Worm (Caenorhabditis elegans) whole organism, mixed stage, embryonic: Measurements from ENCODE around the gene nduf-11.

Experiments
- ceh-43 ChIP-seq: fragments of 200-800 bp; sonication (Bioruptor generic); optimal IDR thresholded peaks from 2 replicates; lab custom pipeline; 2018; ENCODE audit warnings: mild to moderate bottlenecking, missing genetic modification characterization, moderate library complexity, missing compliant biosample characterization
- elt-1 ChIP-seq: sonication (generic microtip); optimal IDR thresholded peaks from 2 replicates; lab custom pipeline; 2017; ENCODE audit warnings: missing genetic modification characterization, mild to moderate bottlenecking, missing compliant biosample characterization, antibody characterized with exemption, moderate library complexity, borderline replicate concordance; ENCODE audit not compliant: insufficient read depth
- elt-3 ChIP-seq: fragments of 150-350 bp; optimal IDR thresholded peaks from 2 replicates; lab custom pipeline; 2014; ENCODE audit warnings: missing biosample characterization, missing genetic modification characterization
- lin-13 ChIP-seq: fragments of 150-350 bp; optimal IDR thresholded peaks from 2 replicates; lab custom pipeline; 2014; ENCODE audit warnings: missing biosample characterization, missing genetic modification characterization
- mep-1 ChIP-seq: fragments of 150-350 bp; optimal IDR thresholded peaks from 2 replicates; lab custom pipeline; 2017; ENCODE audit warnings: missing biosample characterization, missing genetic modification reagents, missing genetic modification characterization, inconsistent platforms
- nhr-2 ChIP-seq: fragments of 150-350 bp; optimal IDR thresholded peaks from 2 replicates; lab custom pipeline; 2014; ENCODE audit warnings: missing biosample characterization, missing genetic modification characterization
- nhr-76 ChIP-seq: sonication (generic microtip); optimal IDR thresholded peaks from 2 replicates; lab custom pipeline; 2017; ENCODE audit warnings: missing biosample characterization, missing genetic modification characterization
- pha-4 ChIP-seq: fragments of 150-350 bp; optimal IDR thresholded peaks from 2 replicates; lab custom pipeline; 2018; ENCODE audit warnings: missing biosample characterization, missing genetic modification reagents, missing genetic modification characterization
- snpc-4 ChIP-seq: fragments of 150-350 bp; optimal IDR thresholded peaks from 2 replicates; lab custom pipeline; 2014; ENCODE audit warnings: missing biosample characterization, missing genetic modification characterization
- unc-120 ChIP-seq: sonication (generic microtip); optimal IDR thresholded peaks from 2 replicates; lab custom pipeline; 2017; ENCODE audit warnings: missing genetic modification characterization, missing compliant biosample characterization; ENCODE audit not compliant: poor library complexity, severe bottlenecking
- unc-39 ChIP-seq: fragments of 150-350 bp; optimal IDR thresholded peaks from 2 replicates; lab custom pipeline; 2014; ENCODE audit warnings: missing biosample characterization, missing genetic modification characterization

DNA sequence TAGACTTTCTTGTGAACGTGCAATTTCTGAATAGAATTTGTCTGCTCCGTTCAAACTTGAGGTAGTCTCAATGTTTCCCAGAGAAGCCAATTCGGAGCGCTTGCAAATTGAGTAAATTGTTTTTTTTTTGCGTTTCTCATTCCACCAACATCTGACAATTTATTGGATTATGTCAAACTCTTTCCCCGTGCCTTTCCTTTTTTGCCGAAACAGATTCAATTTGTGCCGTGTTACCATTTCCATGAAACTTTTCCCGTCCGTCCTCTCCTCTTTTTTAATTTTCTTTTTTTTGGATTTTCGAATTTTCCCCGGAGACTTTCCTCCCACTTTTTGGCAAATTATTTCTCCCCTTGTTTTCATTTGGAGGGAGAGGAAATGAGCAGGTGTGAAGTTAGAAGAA is 8.1 kb upstream of the nduf-11 start:
- TF ChIP-seq ceh-43 (GFP tag; lab: Kevin White, UChicago), result no peak
- TF ChIP-seq unc-39 (tag; lab: Kevin White, UChicago), result no peak
- no peak for TF ChIP-seq nhr-76 (tag; lab: Kevin White, UChicago)
- TF ChIP-seq elt-3, result no peak
- no peak for TF ChIP-seq snpc-4 (tag; lab: Kevin White, UChicago)
- no peak for TF ChIP-seq lin-13
- TF ChIP-seq unc-120 (tag; lab: Kevin White, UChicago), result no peak
- no peak for TF ChIP-seq pha-4 (tag; lab: Kevin White, UChicago)
- no peak for TF ChIP-seq mep-1 (tag; lab: Kevin White, UChicago)
- TF ChIP-seq elt-1, result no peak
- TF ChIP-seq nhr-2 (tag; lab: Kevin White, UChicago), result no peak
